Fruit fly (Drosophila melanogaster): ENCODE data around the gene Atac3.
A peak's percentile ranks its signal among the peaks of the same experiment; 100 is the strongest.

Atac3 gene

DNA sequence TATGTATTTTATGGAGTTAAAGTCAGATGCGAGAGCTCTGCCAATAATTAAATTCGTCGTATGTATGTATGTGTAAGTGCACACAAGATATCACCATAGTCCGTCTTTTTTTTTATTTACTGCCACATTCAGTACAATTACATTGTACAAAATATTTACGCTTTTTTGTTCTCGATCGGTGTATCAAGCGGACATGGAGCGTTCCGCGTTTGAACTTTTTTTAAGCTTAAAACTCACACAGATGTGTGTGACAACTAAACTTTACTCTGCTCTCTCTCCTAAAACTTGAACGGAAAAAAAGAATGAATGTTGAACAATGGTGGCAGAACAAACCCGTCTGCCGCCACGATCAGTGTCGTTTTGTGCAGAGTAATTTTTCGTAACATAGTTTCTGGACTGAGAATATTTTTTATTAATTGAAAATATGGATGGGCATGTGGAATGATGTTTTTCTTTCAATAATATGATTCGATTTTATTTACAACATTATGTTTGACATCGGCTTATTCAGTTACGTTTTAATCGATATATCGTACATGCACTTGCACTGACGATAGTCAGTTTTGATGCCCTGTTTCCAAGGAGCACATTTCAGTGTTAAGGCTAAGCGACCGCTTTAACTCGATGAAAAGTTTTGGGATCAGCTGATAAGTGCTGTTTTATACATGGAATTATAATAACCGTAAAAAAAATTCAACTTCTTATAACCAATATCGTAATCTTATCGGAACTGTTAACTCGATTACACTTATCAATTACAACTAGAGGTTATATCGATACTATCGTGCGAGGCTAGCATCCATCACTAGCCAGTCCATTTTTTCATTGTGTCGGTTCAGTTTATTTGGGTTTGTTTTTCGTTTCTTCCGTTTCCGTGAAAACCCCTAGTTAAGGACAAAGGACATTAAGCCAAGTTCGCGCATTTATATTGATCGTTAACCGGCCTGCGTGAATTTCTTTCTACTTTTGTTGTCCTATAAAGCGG is 19.2 kb upstream of the Atac3 start, which contains the start of gene mth (continued):
- TF ChIP-seq CG30020 (tag; optimal IDR thresholded peaks at IDR 0.05): peak; percentile 89
- no peak for TF ChIP-seq btn (GFP tag; optimal IDR thresholded peaks at IDR 0.05)
- TF ChIP-seq CG4328 (GFP tag; optimal IDR thresholded peaks at IDR 0.05): no peak
- no peak for TF ChIP-seq ham (GFP tag; IDR thresholded peaks at IDR 0.05)
- TF ChIP-seq usp (GFP tag; optimal IDR thresholded peaks at IDR 0.05): no peak
- TF ChIP-seq Awh (GFP tag; IDR thresholded peaks at IDR 0.05): no peak
- TF ChIP-seq gro (GFP tag; optimal IDR thresholded peaks at IDR 0.05): peak; percentile 64
- no peak for TF ChIP-seq Kr (GFP tag; optimal IDR thresholded peaks at IDR 0.05)
- peak; percentile 97 for TF ChIP-seq hbn (GFP tag; IDR thresholded peaks at IDR 0.05; ENCODE audit: partially characterized antibody)
- no peak for TF ChIP-seq Ada2b (GFP tag; IDR thresholded peaks at IDR 0.05)
- TF ChIP-seq CG3281 (GFP tag; optimal IDR thresholded peaks at IDR 0.05): peak; percentile 26
- peak; percentile 20 for TF ChIP-seq exex (tag; optimal IDR thresholded peaks at IDR 0.05)
- TF ChIP-seq Dad (GFP tag; optimal IDR thresholded peaks at IDR 0.05): peak; percentile 48
- TF ChIP-seq CG31388 (GFP tag; optimal IDR thresholded peaks at IDR 0.05): no peak
- peak; percentile 58 for TF ChIP-seq corto (GFP tag; optimal IDR thresholded peaks at IDR 0.05)
- TF ChIP-seq B-H2 (GFP tag; optimal IDR thresholded peaks at IDR 0.05): no peak
- TF ChIP-seq sd (tag; optimal IDR thresholded peaks at IDR 0.05): no peak
- TF ChIP-seq fd96Cb (tag; optimal IDR thresholded peaks at IDR 0.05): no peak
- TF ChIP-seq ssp (GFP tag; IDR thresholded peaks at IDR 0.05): peak; percentile 96
- TF ChIP-seq CG6175 (GFP tag; IDR thresholded peaks at IDR 0.05): no peak
- no peak for TF ChIP-seq gcm (GFP tag; optimal IDR thresholded peaks at IDR 0.05)
- TF ChIP-seq Abd-B (GFP tag; optimal IDR thresholded peaks at IDR 0.05): peak; percentile 60
- TF ChIP-seq D19B (GFP tag; optimal IDR thresholded peaks at IDR 0.05): peak; percentile 19
- no peak for TF ChIP-seq sc (optimal IDR thresholded peaks at IDR 0.05)
- TF ChIP-seq sc (GFP tag; optimal IDR thresholded peaks at IDR 0.05): no peak
- TF ChIP-seq CG9932 (GFP tag; IDR thresholded peaks at IDR 0.05): peak; percentile 72
- TF ChIP-seq sens-2 (GFP tag; IDR thresholded peaks at IDR 0.05): no peak
- no peak for TF ChIP-seq CTCF (GFP tag; optimal IDR thresholded peaks at IDR 0.05)
- no peak for TF ChIP-seq CG12299 (tag; optimal IDR thresholded peaks at IDR 0.05)
- no peak for TF ChIP-seq CG6683 (GFP tag; optimal IDR thresholded peaks at IDR 0.05)
- TF ChIP-seq Atf3 (GFP tag; optimal IDR thresholded peaks at IDR 0.05): no peak
- 0 out of 2 replicates have a peak, but pooled peaks have one; percentile 28 for TF ChIP-seq chm (GFP tag; IDR thresholded peaks at IDR 0.05)
- TF ChIP-seq CG17912 (GFP tag; optimal IDR thresholded peaks at IDR 0.05): no peak
- TF ChIP-seq Mrtf (GFP tag; IDR thresholded peaks at IDR 0.05): no peak
- TF ChIP-seq CG8281 (tag; optimal IDR thresholded peaks at IDR 0.05): peak; percentile 26
- TF ChIP-seq Atf6 (GFP tag; IDR thresholded peaks at IDR 0.05): no peak; the same call in 1 of the 2 replicates
- TF ChIP-seq caup (GFP tag; optimal IDR thresholded peaks at IDR 0.05; ENCODE audit: severe bottlenecking): no peak
- TF ChIP-seq CG4820 (GFP tag; optimal IDR thresholded peaks at IDR 0.05): peak; percentile 36
- no peak for TF ChIP-seq CG10565 (GFP tag; optimal IDR thresholded peaks at IDR 0.05)
- no peak for TF ChIP-seq CG31441 (GFP tag; IDR thresholded peaks at IDR 0.05)
- no peak for TF ChIP-seq Dfd (GFP tag; optimal IDR thresholded peaks at IDR 0.05)
- TF ChIP-seq Drgx (GFP tag; IDR thresholded peaks at IDR 0.05): no peak
- peak; percentile 6 for TF ChIP-seq CG33213 (GFP tag; optimal IDR thresholded peaks at IDR 0.05)
- no peak for TF ChIP-seq CG7745 (tag; optimal IDR thresholded peaks at IDR 0.05)
- TF ChIP-seq tna (GFP tag; IDR thresholded peaks at IDR 0.05; ENCODE audit: partially characterized antibody): peak; percentile 95
- TF ChIP-seq CG8359 (GFP tag; optimal IDR thresholded peaks at IDR 0.05; ENCODE audit: borderline replicate concordance): no peak
- TF ChIP-seq bbx (GFP tag; IDR thresholded peaks at IDR 0.05; ENCODE audit: partially characterized antibody): peak; percentile 94
- TF ChIP-seq CG9876 (GFP tag; optimal IDR thresholded peaks at IDR 0.05): no peak
- peak; percentile 5 for TF ChIP-seq CG13123 (GFP tag; optimal IDR thresholded peaks at IDR 0.05)
